Fruit fly (Drosophila melanogaster): ENCODE measurements around the gene eEF1gamma.
A peak's percentile ranks its signal among the peaks of the same experiment; 100 is the strongest.

eEF1gamma gene

DNA sequence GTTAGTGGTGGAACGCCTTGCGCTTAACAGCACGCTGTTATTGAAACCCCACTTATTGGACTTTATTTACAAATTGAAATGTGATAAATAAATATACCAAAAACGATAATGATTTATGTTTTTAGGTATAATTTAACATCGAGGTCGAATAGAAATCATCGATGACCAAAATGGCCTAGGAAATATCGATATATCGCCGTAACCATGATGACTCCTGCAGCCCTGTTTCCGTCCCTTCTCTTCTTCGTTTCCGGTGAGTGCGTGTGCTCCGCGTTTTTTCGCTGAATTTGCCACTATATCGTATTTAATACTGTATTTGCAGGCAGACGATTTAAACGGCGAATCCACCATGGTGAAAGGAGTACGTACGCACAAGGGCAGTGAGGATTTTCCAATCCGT, at the start of gene eEF1gamma (continued):
- TF ChIP-seq CG17568 (GFP tag; optimal IDR thresholded peaks at IDR 0.05) (no peak), CG7745 (tag; optimal IDR thresholded peaks at IDR 0.05) (peak; percentile 71), ATbp (GFP tag; optimal IDR thresholded peaks at IDR 0.05) (peak; percentile 96), Doc2 (GFP tag; IDR thresholded peaks at IDR 0.05) (0 out of 2 replicates have a peak, but pooled peaks have one; percentile 54), CG12942 (GFP tag; optimal IDR thresholded peaks at IDR 0.05) (peak; percentile 86), zfh2 (GFP tag; optimal IDR thresholded peaks at IDR 0.05) (peak; percentile 87), gfzf (GFP tag; optimal IDR thresholded peaks at IDR 0.05) (peak; percentile 38), lab (GFP tag; optimal IDR thresholded peaks at IDR 0.05) (peak; percentile 98), CG10321 (GFP tag; IDR thresholded peaks at IDR 0.05) (peak; percentile 77; the same call in 1 of the 2 replicates), CG32532 (GFP tag; IDR thresholded peaks at IDR 0.05) (peak; percentile 97), CG15479 (GFP tag; optimal IDR thresholded peaks at IDR 0.05) (peak; percentile 59), corto (GFP tag; optimal IDR thresholded peaks at IDR 0.05) (no peak), caup (GFP tag; optimal IDR thresholded peaks at IDR 0.05; ENCODE audit: severe bottlenecking) (peak; percentile 99), salm (tag; optimal IDR thresholded peaks at IDR 0.05) (peak; percentile 90), dmrt11E (tag; optimal IDR thresholded peaks at IDR 0.05) (peak; percentile 91), CG4707 (GFP tag; optimal IDR thresholded peaks at IDR 0.05) (peak; percentile 93), sisA (GFP tag; IDR thresholded peaks at IDR 0.05) (peak; percentile 69), sens-2 (GFP tag; IDR thresholded peaks at IDR 0.05) (peak; percentile 97), oc (tag; optimal IDR thresholded peaks at IDR 0.05) (peak; percentile 90), ewg (GFP tag; optimal IDR thresholded peaks at IDR 0.05) (peak; percentile 91), ham (GFP tag; IDR thresholded peaks at IDR 0.05) (peak; percentile 90; the same call in 1 of the 2 replicates), CG3281 (GFP tag; optimal IDR thresholded peaks at IDR 0.05) (peak; percentile 97), CG13775 (GFP tag; optimal IDR thresholded peaks at IDR 0.05) (peak; percentile 99), slbo (GFP tag; IDR thresholded peaks at IDR 0.05) (peak; percentile 92), Nf-YC (tag; optimal IDR thresholded peaks at IDR 0.05) (peak; percentile 81), repo (GFP tag; optimal IDR thresholded peaks at IDR 0.05) (peak; percentile 95), CG15073 (GFP tag; optimal IDR thresholded peaks at IDR 0.05) (peak; percentile 15), Mad (GFP tag; optimal IDR thresholded peaks at IDR 0.05) (peak; percentile 96), CG10543 (GFP tag; optimal IDR thresholded peaks at IDR 0.05) (peak; percentile 98), aop (GFP tag; IDR thresholded peaks at IDR 0.05) (no peak), Atf3 (GFP tag; optimal IDR thresholded peaks at IDR 0.05) (peak; percentile 91), grn (GFP tag; optimal IDR thresholded peaks at IDR 0.05) (peak; percentile 85), Nf-YA (GFP tag; IDR thresholded peaks at IDR 0.05) (peak; percentile 93), CG12391 (tag; optimal IDR thresholded peaks at IDR 0.05) (peak; percentile 95), danr (GFP tag; IDR thresholded peaks at IDR 0.05) (peak; percentile 80), ap (GFP tag; IDR thresholded peaks at IDR 0.05) (peak; percentile 94), usp (GFP tag; optimal IDR thresholded peaks at IDR 0.05) (no peak), CG4424 (GFP tag; optimal IDR thresholded peaks at IDR 0.05) (peak; percentile 94), CG13296 (GFP tag; optimal IDR thresholded peaks at IDR 0.05) (peak; percentile 98), gro (GFP tag; optimal IDR thresholded peaks at IDR 0.05) (peak; percentile 96), HmgZ (tag; optimal IDR thresholded peaks at IDR 0.05) (peak; percentile 95), CG3065 (GFP tag; optimal IDR thresholded peaks at IDR 0.05) (peak; percentile 92), CG9609 (GFP tag; optimal IDR thresholded peaks at IDR 0.05) (peak; percentile 92), Max (GFP tag; optimal IDR thresholded peaks at IDR 0.05) (peak; percentile 96), chm (GFP tag; IDR thresholded peaks at IDR 0.05) (peak; percentile 98), CG14667 (GFP tag; IDR thresholded peaks at IDR 0.05) (peak; percentile 83), CG2199 (GFP tag; IDR thresholded peaks at IDR 0.05) (peak; percentile 92), sqz (GFP tag; optimal IDR thresholded peaks at IDR 0.05) (peak; percentile 97), CG2889 (GFP tag; IDR thresholded peaks at IDR 0.05) (peak; percentile 80), pzg (GFP tag; optimal IDR thresholded peaks at IDR 0.05) (peak; percentile 81), Dll (GFP tag; IDR thresholded peaks at IDR 0.05; ENCODE audit: partially characterized antibody) (peak; percentile 92)

Measured in whole organism, embryonic.